Fruit fly (Drosophila melanogaster): ENCODE results near the gene CG46463.

DNA sequence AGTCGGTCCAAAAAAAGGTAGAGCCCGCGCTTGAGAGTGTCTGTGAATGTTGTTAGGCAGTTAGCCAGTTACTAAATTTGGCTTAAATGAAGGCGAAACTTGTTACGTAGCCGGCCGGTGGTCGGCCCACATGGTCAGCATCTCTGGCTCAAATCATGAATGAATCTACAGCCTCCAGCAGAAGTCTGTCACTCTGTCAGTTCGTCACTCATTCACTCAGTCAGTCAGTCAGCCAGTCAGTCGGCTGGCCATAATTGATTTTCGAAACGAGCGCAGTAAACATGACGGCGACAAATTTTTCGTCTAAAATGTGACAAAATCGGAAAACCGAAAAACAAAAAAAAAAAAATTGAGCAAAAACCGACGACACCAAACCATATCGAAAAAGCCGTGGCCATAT is 6.7 kb upstream of the CG46463 start:
- TF ChIP-seq Sin3A (optimal IDR thresholded peaks at IDR 0.05) = no peak
- TF ChIP-seq h (optimal IDR thresholded peaks at IDR 0.05) = no peak
- no peak for TF ChIP-seq psq (optimal IDR thresholded peaks at IDR 0.05)
